Worm (Caenorhabditis elegans) whole organism, late embryonic: ENCODE data around the gene srh-234.

ENCODE experiments used
- F13H6.1 ChIP-seq: sonication (generic microtip); optimal IDR thresholded peaks from 2 replicates; lab custom pipeline; 2016; ENCODE audit warnings: missing genetic modification characterization, missing compliant biosample characterization
- elt-2 ChIP-seq: sonication (generic microtip); optimal IDR thresholded peaks from 2 replicates; lab custom pipeline; 2016; ENCODE audit warnings: missing genetic modification reagents, missing genetic modification characterization, missing compliant biosample characterization
- gmeb-2 ChIP-seq: sonication (generic microtip); optimal IDR thresholded peaks from 2 replicates; lab custom pipeline; 2016; ENCODE audit warnings: missing genetic modification characterization, inconsistent platforms, missing compliant biosample characterization
- zip-5 ChIP-seq: sonication (generic microtip); optimal IDR thresholded peaks from 2 replicates; lab custom pipeline; 2016; ENCODE audit warnings: missing genetic modification characterization, missing compliant biosample characterization

- TF ChIP-seq elt-2 (no peak), F13H6.1 (tag; lab: Kevin White, UChicago) (no peak), gmeb-2 (no peak), zip-5 (no peak)
Observed at ce11 chrV:7601443-7601842, 50.2 kb downstream of the srh-234 start, which contains the start of gene scl-26.
